Worm (Caenorhabditis elegans): Measurements from ENCODE around the gene Y51A2B.8.

- TF ChIP-seq unc-62 (GFP tag; optimal IDR thresholded peaks at IDR 0.05) (no peak), dox-1 (GFP tag; IDR thresholded peaks at IDR 0.05) (no peak), sea-2 (GFP tag; IDR thresholded peaks at IDR 0.05) (no peak), mcd-1 (GFP tag; IDR thresholded peaks at IDR 0.05) (no peak), tlf-1 (GFP tag; optimal IDR thresholded peaks at IDR 0.05) (no peak), egl-44 (GFP tag; IDR thresholded peaks at IDR 0.05) (no peak), zfh-2 (GFP tag; conservative IDR thresholded peaks at IDR 0.05) (no peak), madf-8 (GFP tag; conservative IDR thresholded peaks at IDR 0.05) (no peak), mel-28 (tag; optimal IDR thresholded peaks at IDR 0.05; ENCODE audit: borderline replicate concordance) (no peak), somi-1 (GFP tag; optimal IDR thresholded peaks at IDR 0.05) (no peak)
These were observed 24.6 kb upstream of the Y51A2B.8 start for ce11 chrV:18354299-18354698.

Measured in whole organism, young adult.